Fruit fly (Drosophila melanogaster) whole organism, larva: Measurements from ENCODE around the gene Suv3.

Experiments
- noc ChIP-seq: fragments of 200-800 bp; sonication (Bioruptor generic); optimal IDR thresholded peaks from 3 replicates; lab custom pipeline; 2019; ENCODE audit warnings: missing biosample characterization, mild to moderate bottlenecking, missing genetic modification characterization, moderate library complexity

Gene Suv3

dm6 chr3R:4318589-4318988, 7.2 kb downstream of the Suv3 start:
- TF ChIP-seq noc, result no peak

- no peak for TF ChIP-seq noc
Measured at dm6 chr3R:4318999-4319398, 7.6 kb downstream of the Suv3 start, which contains the start of gene Syt14. Syt14 (minus strand) TSS chr3R:4319069.

DNA sequence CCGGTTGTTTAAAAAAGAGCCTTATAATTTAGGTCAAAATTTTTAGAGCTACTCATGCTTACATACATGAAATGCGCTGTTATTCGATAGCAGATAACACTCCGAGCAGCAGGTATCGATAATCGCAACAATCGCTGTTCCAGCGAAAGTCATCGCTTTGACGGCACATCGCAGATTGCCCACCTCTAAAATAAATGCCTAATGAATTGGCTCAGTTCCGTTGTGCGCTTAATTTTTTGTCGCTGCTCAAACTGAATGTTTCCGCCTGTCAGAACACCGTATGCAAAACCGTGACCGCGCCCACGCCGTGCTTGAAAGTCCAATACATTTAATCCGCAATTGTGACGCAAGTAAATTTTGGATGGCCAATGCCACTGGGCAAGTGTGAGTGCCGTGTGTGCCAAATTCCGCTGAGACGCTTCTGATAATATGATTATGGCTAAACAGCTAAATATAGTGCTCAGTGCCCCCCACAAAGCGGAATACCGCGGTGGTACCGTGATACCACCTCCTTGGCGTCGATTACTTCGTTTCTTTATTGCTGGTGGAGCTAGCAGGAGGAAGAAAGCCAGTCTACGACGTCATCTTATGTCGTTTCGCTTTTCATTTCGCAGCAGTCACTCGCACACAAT, 8.3 kb downstream of the Suv3 start, which contains the start of gene CG9795:
TSS of gene CG9795 (plus strand) at position 177 of the 632 bp plus-strand sequence.
- no peak for TF ChIP-seq noc

DNA sequence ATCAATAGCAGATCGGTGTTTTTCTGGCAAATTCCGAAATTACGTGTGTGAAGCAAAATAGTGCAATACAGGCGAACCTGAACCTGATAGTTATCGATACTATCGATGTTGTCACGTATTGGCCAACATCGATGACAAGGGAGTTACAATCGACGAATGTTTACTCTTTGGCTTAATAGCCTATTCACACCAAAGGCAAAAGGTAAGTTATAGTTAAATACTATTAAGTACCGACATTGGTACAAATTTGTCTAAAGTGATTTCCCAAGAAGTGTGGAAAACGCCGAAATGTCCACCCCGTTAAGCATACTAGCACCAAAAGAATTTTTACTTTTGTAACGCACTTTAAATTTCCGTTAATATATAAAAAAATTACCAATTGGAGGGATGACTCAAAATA, 22.6 kb downstream of the Suv3 start, which contains the start of gene CG9776:
TSS of gene CG9776 (minus strand) at position 108 of the 400 bp plus-strand sequence.
- no peak for TF ChIP-seq noc

dm6 chr3R:4334798-4335197, 23.4 kb downstream of the Suv3 start, which contains the start of gene CG14645:
CG14645 (plus strand) TSS chr3R:4335098.
- TF ChIP-seq noc, result no peak

- no peak for TF ChIP-seq noc
Measured at dm6 chr3R:4337580-4337979, 26.2 kb downstream of the Suv3 start, which contains the start of the genes Skp2 and CG1103. Skp2 (minus strand) TSS chr3R:4337674. CG1103 (plus strand) TSS chr3R:4337755.

DNA sequence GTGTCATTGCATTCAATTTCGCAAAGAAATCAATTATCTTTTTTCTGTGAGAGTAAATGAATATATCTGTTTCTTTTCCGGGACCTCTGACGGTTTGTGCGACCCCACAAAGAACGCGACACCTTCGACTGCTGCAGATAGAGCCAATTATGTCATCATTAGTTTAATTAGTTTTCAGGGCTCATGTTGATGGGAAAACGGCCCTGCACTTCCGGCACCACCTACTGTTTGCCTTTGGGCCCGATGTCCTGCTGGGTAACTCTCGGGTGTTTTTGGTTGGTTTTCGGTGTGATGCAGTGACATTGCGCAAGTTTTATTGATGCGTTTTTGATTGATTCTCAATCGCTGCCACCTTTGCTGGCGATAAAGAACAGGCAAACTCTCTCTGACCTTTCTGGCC, 28.8 kb downstream of the Suv3 start:
- TF ChIP-seq noc, result no peak

- TF ChIP-seq noc, result no peak
Measured at dm6 chr3R:4341177-4341576, 29.8 kb downstream of the Suv3 start.

- no peak for TF ChIP-seq noc
Measured at dm6 chr3R:4346636-4347035, 35.3 kb downstream of the Suv3 start, which contains the start of gene hkb. hkb (minus strand) TSS chr3R:4346646.

DNA sequence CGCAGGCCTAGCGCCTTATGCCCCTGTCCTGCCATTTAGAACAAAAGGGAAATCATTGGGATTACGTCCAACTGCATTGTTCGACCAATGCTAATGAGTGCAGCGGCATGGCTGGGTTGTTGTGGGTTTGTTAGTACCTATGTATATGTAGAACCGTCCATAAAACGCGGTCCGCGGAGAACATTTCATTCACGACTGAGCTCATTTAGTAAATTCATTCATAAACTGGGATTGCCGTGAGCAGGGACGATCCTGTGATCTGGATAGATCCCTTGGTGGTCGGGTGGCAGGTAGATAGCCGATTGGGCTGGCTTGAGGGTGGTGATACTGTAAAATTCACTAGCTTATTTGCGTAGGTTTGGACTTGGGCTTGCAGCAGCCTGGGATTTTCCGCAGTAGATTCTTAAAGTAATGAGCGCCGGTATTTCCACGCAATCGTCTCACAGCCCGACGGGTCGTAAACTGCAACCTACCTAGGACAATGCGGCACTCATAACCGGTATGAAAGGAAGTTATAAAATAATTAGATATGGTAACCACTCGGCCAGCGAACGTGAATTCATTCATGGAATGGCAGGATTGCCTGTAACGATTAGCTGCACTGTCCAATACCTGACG, 37.0 kb downstream of the Suv3 start:
- no peak for TF ChIP-seq noc

DNA sequence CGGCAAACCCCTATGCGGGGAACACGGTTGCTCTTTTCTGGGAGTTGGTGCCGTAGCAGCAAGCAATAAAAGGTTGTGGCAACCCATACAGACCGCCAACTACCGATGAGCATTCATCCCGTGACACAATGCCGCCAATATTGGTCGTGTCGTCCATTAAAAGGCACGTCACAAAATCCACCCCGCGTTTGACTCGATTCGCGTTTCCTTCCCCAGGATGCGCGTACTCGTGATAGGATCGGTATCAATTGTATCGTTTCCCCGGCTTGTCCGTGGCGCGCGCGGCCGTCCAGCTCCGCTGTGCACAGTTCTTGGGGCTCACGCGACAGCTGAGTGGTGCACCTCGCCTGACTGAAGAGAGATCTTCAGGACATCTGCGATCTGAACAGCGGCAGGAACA, 38.8 kb downstream of the Suv3 start:
- TF ChIP-seq noc, result no peak

DNA sequence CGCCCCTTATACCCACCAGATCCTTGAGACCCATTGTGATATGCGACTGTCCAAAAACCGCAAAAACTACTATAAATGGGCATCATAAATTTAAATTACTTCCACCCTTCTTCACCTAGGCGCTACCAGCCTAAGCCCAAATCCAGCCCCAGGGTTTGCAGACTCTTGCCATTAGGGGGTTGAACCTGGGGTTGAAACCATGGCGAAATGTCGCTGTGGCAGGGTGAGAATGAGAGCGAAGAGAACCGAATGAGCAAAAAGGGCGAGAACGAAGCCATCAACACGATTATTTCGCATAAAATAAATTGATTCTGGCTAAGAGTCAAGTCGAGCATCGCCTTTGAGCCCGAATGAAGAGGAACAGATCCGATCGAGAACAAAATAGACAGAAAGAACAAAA, 42.2 kb downstream of the Suv3 start:
- TF ChIP-seq noc, result no peak

- TF ChIP-seq noc, result no peak
Measured at dm6 chr3R:4359625-4360024, 48.3 kb downstream of the Suv3 start, which contains the start of gene CG1090. CG1090 (plus strand) TSS chr3R:4359883.

dm6 chr3R:4360668-4361110, 49.3 kb downstream of the Suv3 start:
- TF ChIP-seq noc, result no peak

DNA sequence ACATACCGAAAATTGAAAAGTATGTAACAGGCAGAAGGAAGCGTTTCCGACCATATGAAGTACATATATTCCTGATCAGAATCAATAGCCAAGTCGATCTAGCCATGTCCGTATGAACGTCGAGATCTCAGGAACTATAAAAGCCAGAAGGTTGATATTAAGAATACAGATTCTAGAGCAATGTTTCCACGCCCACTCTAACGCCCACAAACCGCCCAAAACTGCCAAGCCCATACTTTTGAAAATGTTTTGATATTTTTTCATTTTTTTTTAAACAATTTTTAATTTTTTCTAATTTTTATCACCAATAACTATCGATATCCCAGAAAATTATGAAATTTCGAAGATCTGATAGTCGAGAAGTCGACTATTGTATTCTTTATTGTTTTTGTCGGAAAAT, 50.7 kb downstream of the Suv3 start:
- TF ChIP-seq noc, result no peak
